Fruit fly (Drosophila melanogaster): ENCODE measurements around the gene Gr93c.
A peak's percentile ranks its signal among the peaks of the same experiment; 100 is the strongest.

The Gr93c gene

DNA sequence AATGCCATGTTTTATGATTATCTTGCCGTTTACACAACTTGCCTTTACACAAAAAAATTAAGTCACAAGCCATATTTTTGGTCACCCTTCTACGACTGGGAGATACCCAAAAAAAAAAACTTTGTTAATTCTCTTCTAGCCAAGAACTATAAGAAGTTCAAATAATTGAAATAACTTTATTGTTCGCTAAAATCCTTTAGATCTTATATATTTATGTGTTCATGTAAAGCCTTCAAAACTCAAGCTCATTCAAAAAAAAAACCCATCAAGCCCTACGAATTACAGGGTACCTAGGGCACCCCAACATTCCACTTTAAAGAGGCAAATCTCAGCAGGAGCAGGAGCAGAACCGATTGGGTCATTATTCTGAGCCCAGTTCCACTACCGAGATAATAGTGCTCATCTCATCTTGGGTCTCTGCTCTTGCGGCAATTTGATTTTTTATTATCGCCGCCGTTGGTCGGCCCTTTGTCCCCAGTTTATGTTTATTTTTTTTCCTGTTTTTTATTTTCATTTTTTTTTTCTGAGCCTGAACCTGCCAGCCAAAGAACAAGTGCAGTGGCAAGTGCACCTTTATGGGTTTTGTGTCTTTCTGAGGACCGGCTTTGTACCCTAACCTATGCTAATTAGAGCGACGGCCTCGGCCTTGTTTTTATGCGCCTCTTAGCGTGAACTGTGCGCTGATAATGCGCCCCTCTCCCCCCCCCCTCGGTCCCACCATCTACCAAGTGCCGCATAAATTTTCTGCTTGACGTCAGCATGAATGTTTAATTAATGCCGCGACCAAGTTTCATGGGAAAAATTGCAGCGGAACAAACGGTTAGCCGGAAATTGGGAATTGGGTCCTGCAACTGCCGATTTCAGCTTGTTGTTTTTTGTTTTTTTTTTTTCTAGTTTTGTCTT, 3.3 kb downstream of the Gr93c start (continued):
- no peak for TF ChIP-seq Atf6 (GFP tag; IDR thresholded peaks at IDR 0.05)
- TF ChIP-seq Dip3 (GFP tag; optimal IDR thresholded peaks at IDR 0.05), result no peak
- TF ChIP-seq Sry-β (GFP tag; optimal IDR thresholded peaks at IDR 0.05), result no peak
- no peak for TF ChIP-seq CG10321 (GFP tag; IDR thresholded peaks at IDR 0.05)
- peak; percentile 86 for TF ChIP-seq vvl (GFP tag; IDR thresholded peaks at IDR 0.05)
- TF ChIP-seq Lim3 (GFP tag; IDR thresholded peaks at IDR 0.05), result no peak
- no peak for TF ChIP-seq pnt (GFP tag; optimal IDR thresholded peaks at IDR 0.05)
- TF ChIP-seq Xrp1 (GFP tag; IDR thresholded peaks at IDR 0.05), result peak; percentile 23; the same call in 1 of the 2 replicates
- no peak for TF ChIP-seq CG11093 (GFP tag; IDR thresholded peaks at IDR 0.05)
- TF ChIP-seq gem (tag; optimal IDR thresholded peaks at IDR 0.05), result peak; percentile 14
- no peak for TF ChIP-seq Aef1 (GFP tag; IDR thresholded peaks at IDR 0.05)
- 0 out of 2 replicates have a peak, but pooled peaks have one; percentile 32 for TF ChIP-seq CG32772 (GFP tag; IDR thresholded peaks at IDR 0.05)
- TF ChIP-seq sens (GFP tag), result peak; percentile 52

DNA sequence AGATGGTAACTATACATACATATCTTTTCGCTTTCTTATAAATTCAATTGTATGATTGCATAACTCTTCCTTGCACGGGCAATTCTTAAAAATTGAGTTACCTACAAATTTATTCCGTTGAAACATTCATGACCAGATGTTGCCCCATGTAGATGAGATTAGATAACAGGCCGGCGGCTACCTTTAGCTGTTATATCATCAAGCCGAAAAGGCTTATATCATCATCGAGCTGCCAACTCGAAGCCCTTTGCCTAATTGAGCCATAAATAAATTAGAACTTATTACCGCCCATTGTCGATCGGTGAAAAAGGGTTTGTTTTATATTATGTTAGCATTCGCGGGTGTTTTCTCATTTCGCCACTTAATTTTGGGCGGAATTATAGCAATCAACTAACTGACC, 4.6 kb downstream of the Gr93c start:
- TF ChIP-seq Tbp (GFP tag; optimal IDR thresholded peaks at IDR 0.05), result no peak
- TF ChIP-seq mirr (GFP tag; optimal IDR thresholded peaks at IDR 0.05), result peak; percentile 12
- peak in 1 of 2 experiments; percentile 46 for TF ChIP-seq eve (GFP tag; optimal IDR thresholded peaks at IDR 0.05)
- peak; percentile 46 for TF ChIP-seq Med (GFP tag)
- peak; percentile 58 for TF ChIP-seq sug (tag; optimal IDR thresholded peaks at IDR 0.05)
- peak in 1 of 2 experiments; percentile 98 for TF ChIP-seq Pdp1 (GFP tag; optimal IDR thresholded peaks at IDR 0.05)
- TF ChIP-seq ATbp (GFP tag; optimal IDR thresholded peaks at IDR 0.05), result no peak
- TF ChIP-seq CG8924 (tag; optimal IDR thresholded peaks at IDR 0.05), result no peak
- no peak for TF ChIP-seq CG3281 (GFP tag; optimal IDR thresholded peaks at IDR 0.05)
- no peak for TF ChIP-seq CG4707 (GFP tag; optimal IDR thresholded peaks at IDR 0.05)
- TF ChIP-seq exex (tag; optimal IDR thresholded peaks at IDR 0.05), result peak; percentile 56
- peak; percentile 83 for TF ChIP-seq grn (GFP tag; optimal IDR thresholded peaks at IDR 0.05)

DNA sequence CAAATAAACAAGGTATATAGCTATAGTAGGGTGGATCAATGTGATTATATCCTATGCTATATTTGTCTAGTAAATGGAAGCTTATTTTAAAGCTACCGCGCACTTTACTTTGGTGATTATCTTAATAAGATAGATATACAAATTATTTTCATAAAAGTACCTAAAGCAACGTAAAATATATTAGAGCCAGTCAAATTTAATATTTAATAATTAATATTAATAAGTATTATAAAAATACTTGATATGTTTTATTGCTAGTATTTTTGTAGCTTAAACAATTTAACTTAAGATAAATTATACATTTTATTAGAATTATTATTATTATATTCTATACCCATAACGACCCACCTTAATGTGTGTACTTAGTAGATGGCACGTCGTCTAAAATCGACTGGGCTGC, 5.4 kb downstream of the Gr93c start:
- peak; percentile 50 for TF ChIP-seq CoRest (tag; optimal IDR thresholded peaks at IDR 0.05)
- peak; percentile 66 for TF ChIP-seq CG8924 (tag; optimal IDR thresholded peaks at IDR 0.05)
- peak; percentile 18 for TF ChIP-seq CG17385 (GFP tag; optimal IDR thresholded peaks at IDR 0.05)
- peak; percentile 47 for TF ChIP-seq CG10267 (tag; optimal IDR thresholded peaks at IDR 0.05)
- TF ChIP-seq CG12155 (GFP tag; optimal IDR thresholded peaks at IDR 0.05), result no peak
- peak in 1 of 2 experiments; percentile 73 for TF ChIP-seq Hr51 (GFP tag; optimal IDR thresholded peaks at IDR 0.05)
- TF ChIP-seq CG13296 (GFP tag; optimal IDR thresholded peaks at IDR 0.05), result peak; percentile 64
- TF ChIP-seq Oli (tag; optimal IDR thresholded peaks at IDR 0.05), result peak; percentile 11
- peak; percentile 34 for TF ChIP-seq CG1233 (GFP tag; optimal IDR thresholded peaks at IDR 0.05)
- TF ChIP-seq odd (GFP tag; optimal IDR thresholded peaks at IDR 0.05), result peak; percentile 15
- peak; percentile 34 for TF ChIP-seq phol (tag; optimal IDR thresholded peaks at IDR 0.05)
- no peak for TF ChIP-seq CG10274 (GFP tag; optimal IDR thresholded peaks at IDR 0.05)
- TF ChIP-seq Ada2b (GFP tag; IDR thresholded peaks at IDR 0.05), result no peak
- TF ChIP-seq CG18599 (GFP tag; optimal IDR thresholded peaks at IDR 0.05), result peak; percentile 23
- peak; percentile 30 for TF ChIP-seq CG4424 (GFP tag; optimal IDR thresholded peaks at IDR 0.05)
- peak; percentile 13 for TF ChIP-seq gsb-n (tag; optimal IDR thresholded peaks at IDR 0.05)
- no peak for TF ChIP-seq CG16863 (GFP tag; optimal IDR thresholded peaks at IDR 0.05)
- TF ChIP-seq salm (tag; optimal IDR thresholded peaks at IDR 0.05), result no peak
- peak; percentile 35; the same call in 1 of the 2 replicates for TF ChIP-seq CG6689 (GFP tag; IDR thresholded peaks at IDR 0.05)
- TF ChIP-seq CG10147 (GFP tag; optimal IDR thresholded peaks at IDR 0.05), result peak; percentile 37
- TF ChIP-seq nmo (GFP tag; optimal IDR thresholded peaks at IDR 0.05), result peak; percentile 20
- TF ChIP-seq lab (GFP tag; optimal IDR thresholded peaks at IDR 0.05), result peak; percentile 42
- TF ChIP-seq D19A (tag; optimal IDR thresholded peaks at IDR 0.05), result peak; percentile 53

Measured in whole organism, embryonic.